Fruit fly (Drosophila melanogaster) whole organism, embryonic: ENCODE data around the gene Slimp.

Experiments
- C15 ChIP-seq: fragments of 200-800 bp; sonication (Bioruptor generic); IDR thresholded peaks from 3 replicates; pipeline ENCODE4 v1.3.6; 2022; ENCODE audit warnings: missing biosample characterization, missing genetic modification characterization
- CG11085 ChIP-seq: fragments of 200-800 bp; sonication (Bioruptor generic); IDR thresholded peaks from 2 replicates; pipeline ENCODE4 v1.3.6; 2022; ENCODE audit warnings: missing biosample characterization, missing genetic modification characterization
- CG12391 ChIP-seq: fragments of 200-800 bp; sonication (Bioruptor generic); optimal IDR thresholded peaks from 3 replicates; lab custom pipeline; 2018; ENCODE audit warnings: missing biosample characterization, mild to moderate bottlenecking, missing genetic modification characterization, moderate library complexity
- CG12942 ChIP-seq: fragments of 200-800 bp; sonication (Bioruptor generic); optimal IDR thresholded peaks from 3 replicates; lab custom pipeline; 2016; ENCODE audit warnings: missing biosample characterization, missing genetic modification characterization
- CG15601 ChIP-seq: fragments of 200-800 bp; sonication (Bioruptor generic); optimal IDR thresholded peaks from 3 replicates; lab custom pipeline; 2019; ENCODE audit warnings: missing biosample characterization, mild to moderate bottlenecking, missing genetic modification characterization, moderate library complexity
- CG2129 ChIP-seq: fragments of 200-800 bp; sonication (Bioruptor generic); IDR thresholded peaks from 2 replicates; pipeline ENCODE4 v1.3.6; 2022; ENCODE audit warnings: missing biosample characterization, missing genetic modification characterization; ENCODE audit not compliant: partially characterized antibody
- CG2875 ChIP-seq: fragments of 200-800 bp; sonication (Bioruptor generic); optimal IDR thresholded peaks from 2 replicates; lab custom pipeline; 2017; ENCODE audit warnings: missing biosample characterization, mild to moderate bottlenecking, missing genetic modification characterization, missing genetic modification reagents
- CG30403 ChIP-seq: fragments of 200-800 bp; sonication (Bioruptor generic); optimal IDR thresholded peaks from 3 replicates; lab custom pipeline; 2016; ENCODE audit warnings: missing biosample characterization, missing genetic modification characterization
- CG33213 ChIP-seq: fragments of 200-800 bp; sonication (Bioruptor generic); optimal IDR thresholded peaks from 3 replicates; lab custom pipeline; 2016; ENCODE audit warnings: missing biosample characterization, missing genetic modification characterization
- CG33557 ChIP-seq: fragments of 200-800 bp; sonication (Bioruptor generic); optimal IDR thresholded peaks from 2 replicates; lab custom pipeline; 2019; ENCODE audit warnings: missing biosample characterization, mild to moderate bottlenecking, missing genetic modification characterization, moderate library complexity
- CG43689 ChIP-seq: fragments of 200-800 bp; sonication (Bioruptor generic); IDR thresholded peaks from 2 replicates; pipeline ENCODE4 v1.3.6; 2022; ENCODE audit warnings: missing biosample characterization, missing genetic modification characterization
- CG4820 ChIP-seq: fragments of 200-800 bp; sonication (Bioruptor generic); optimal IDR thresholded peaks from 3 replicates; lab custom pipeline; 2016; ENCODE audit warnings: missing biosample characterization, missing genetic modification characterization
- CG7839 ChIP-seq: fragments of 200-800 bp; sonication (Bioruptor generic); optimal IDR thresholded peaks from 3 replicates; lab custom pipeline; 2018; ENCODE audit warnings: missing biosample characterization, mild to moderate bottlenecking, missing genetic modification characterization, moderate library complexity
- Camta ChIP-seq: fragments of 200-800 bp; sonication (Bioruptor generic); optimal IDR thresholded peaks from 2 replicates; lab custom pipeline; 2016; ENCODE audit warnings: missing biosample characterization, missing genetic modification characterization
- Dad ChIP-seq: fragments of 200-800 bp; sonication (Bioruptor generic); optimal IDR thresholded peaks from 3 replicates; lab custom pipeline; 2016; ENCODE audit warnings: missing biosample characterization, missing genetic modification characterization
- E2f1 ChIP-seq: fragments of 200-800 bp; sonication (Bioruptor generic); IDR thresholded peaks from 2 replicates; pipeline ENCODE4 v1.3.6; 2022; ENCODE audit warnings: missing biosample characterization, missing genetic modification characterization
- Fer1 ChIP-seq: fragments of 200-800 bp; sonication (Bioruptor generic); optimal IDR thresholded peaks from 2 replicates; lab custom pipeline; 2017; ENCODE audit warnings: missing biosample characterization, mild to moderate bottlenecking, missing genetic modification characterization
- Fer3 ChIP-seq: fragments of 200-800 bp; sonication (Bioruptor generic); optimal IDR thresholded peaks from 2 replicates; lab custom pipeline; 2018; ENCODE audit warnings: missing biosample characterization, mild to moderate bottlenecking, missing genetic modification characterization, moderate library complexity
- MBD-R2 ChIP-seq: fragments of 200-800 bp; sonication (Bioruptor generic); IDR thresholded peaks from 2 replicates; pipeline ENCODE4 v1.3.6; 2022; ENCODE audit warnings: missing biosample characterization, missing genetic modification characterization
- MESR4 ChIP-seq: fragments of 200-800 bp; sonication (Bioruptor generic); optimal IDR thresholded peaks from 2 replicates; lab custom pipeline; 2018; ENCODE audit warnings: missing biosample characterization, mild to moderate bottlenecking, missing genetic modification characterization, moderate library complexity
- MTF-1 ChIP-seq: fragments of 200-800 bp; sonication (Bioruptor generic); optimal IDR thresholded peaks from 2 replicates; lab custom pipeline; 2018; ENCODE audit warnings: missing biosample characterization, mild to moderate bottlenecking, missing genetic modification characterization, borderline replicate concordance
- Meics ChIP-seq: fragments of 200-800 bp; sonication (Bioruptor generic); optimal IDR thresholded peaks from 2 replicates; lab custom pipeline; 2017; ENCODE audit warnings: missing biosample characterization, mild to moderate bottlenecking, missing genetic modification characterization
- NfI ChIP-seq: fragments of 200-800 bp; sonication (Bioruptor generic); optimal IDR thresholded peaks from 3 replicates; lab custom pipeline; 2018; ENCODE audit warnings: missing biosample characterization, mild to moderate bottlenecking, missing genetic modification characterization, moderate library complexity
- Oli ChIP-seq: fragments of 200-800 bp; sonication (Bioruptor generic); optimal IDR thresholded peaks from 2 replicates; lab custom pipeline; 2018; ENCODE audit warnings: missing biosample characterization, mild to moderate bottlenecking, missing genetic modification characterization, moderate library complexity
- Optix ChIP-seq: fragments of 200-800 bp; sonication (Bioruptor generic); IDR thresholded peaks from 3 replicates; pipeline ENCODE4 v1.3.6; 2022; ENCODE audit warnings: missing biosample characterization, missing genetic modification characterization
- Rfx ChIP-seq: fragments of 200-800 bp; sonication (Bioruptor generic); IDR thresholded peaks from 2 replicates; pipeline ENCODE4 v1.3.6; 2022; ENCODE audit warnings: missing biosample characterization, missing genetic modification characterization
- Sox100B ChIP-seq: fragments of 200-800 bp; sonication (Bioruptor generic); optimal IDR thresholded peaks from 3 replicates; lab custom pipeline; 2018; ENCODE audit warnings: missing biosample characterization, mild to moderate bottlenecking, missing genetic modification characterization
- Stat92E ChIP-seq, 3 experiments: fragments of >200 bp in 2 of 3; fragments of 200-800 bp in 1 of 3; sonication (Bioruptor generic) in 1 of 3; optimal IDR thresholded peaks; 2 replicates each; lab custom pipeline; 2017 to 2019; ENCODE audit warnings: missing biosample characterization in 3 of 3, missing genetic modification characterization in 3 of 3, mild to moderate bottlenecking in 1 of 3, moderate library complexity in 1 of 3
- Usf ChIP-seq: fragments of 200-800 bp; sonication (Bioruptor generic); optimal IDR thresholded peaks from 2 replicates; lab custom pipeline; 2017; ENCODE audit warnings: missing genotype, missing biosample characterization, missing genetic modification characterization
- YL-1 ChIP-seq: fragments of 200-800 bp; sonication (Bioruptor generic); optimal IDR thresholded peaks from 3 replicates; lab custom pipeline; 2017; ENCODE audit warnings: missing biosample characterization, mild to moderate bottlenecking, missing genetic modification characterization
- abd-A ChIP-seq: fragments of 200-800 bp; sonication (Bioruptor generic); optimal IDR thresholded peaks from 3 replicates; lab custom pipeline; 2019; ENCODE audit warnings: missing biosample characterization, mild to moderate bottlenecking, missing genetic modification characterization, moderate library complexity
- ash1 ChIP-seq: fragments of 200-800 bp; sonication (Bioruptor generic); optimal IDR thresholded peaks from 2 replicates; lab custom pipeline; 2018; ENCODE audit warnings: missing biosample characterization, mild to moderate bottlenecking, missing genetic modification characterization
- az2 ChIP-seq: fragments of 200-800 bp; sonication (Bioruptor generic); optimal IDR thresholded peaks from 3 replicates; lab custom pipeline; 2016; ENCODE audit warnings: missing biosample characterization, missing genetic modification characterization
- cad ChIP-seq: fragments of >200 bp; optimal IDR thresholded peaks from 2 replicates; lab custom pipeline; 2017; ENCODE audit warnings: missing biosample characterization, missing genetic modification characterization
- cato ChIP-seq: fragments of 200-800 bp; sonication (Bioruptor generic); optimal IDR thresholded peaks from 2 replicates; lab custom pipeline; 2016; ENCODE audit warnings: missing biosample characterization, missing genetic modification characterization, borderline replicate concordance
- dan ChIP-seq: fragments of 200-800 bp; sonication (Bioruptor generic); IDR thresholded peaks from 2 replicates; pipeline ENCODE4 v1.3.6; 2022; ENCODE audit warnings: missing biosample characterization, missing genetic modification characterization
- ewg ChIP-seq: fragments of 200-800 bp; sonication (Bioruptor generic); optimal IDR thresholded peaks from 3 replicates; lab custom pipeline; 2017; ENCODE audit warnings: mild to moderate bottlenecking, missing biosample characterization, missing genetic modification reagents, missing genetic modification characterization
- grn ChIP-seq: fragments of 200-800 bp; sonication (Bioruptor generic); optimal IDR thresholded peaks from 3 replicates; lab custom pipeline; 2017; ENCODE audit warnings: missing biosample characterization, missing genetic modification characterization
- gsb-n ChIP-seq: fragments of 200-800 bp; sonication (Bioruptor generic); optimal IDR thresholded peaks from 3 replicates; lab custom pipeline; 2018; ENCODE audit warnings: missing biosample characterization, mild to moderate bottlenecking, missing genetic modification characterization
- kni ChIP-seq: fragments of 200-800 bp; sonication (Bioruptor generic); optimal IDR thresholded peaks from 3 replicates; lab custom pipeline; 2017; ENCODE audit warnings: mild to moderate bottlenecking, missing biosample characterization, missing genetic modification reagents, missing genetic modification characterization
- lbe ChIP-seq: fragments of 200-800 bp; sonication (Bioruptor generic); optimal IDR thresholded peaks from 2 replicates; lab custom pipeline; 2016; ENCODE audit warnings: missing biosample characterization, mild to moderate bottlenecking, missing genetic modification characterization
- nerfin-1 ChIP-seq: fragments of 200-800 bp; sonication (Bioruptor generic); optimal IDR thresholded peaks from 3 replicates; lab custom pipeline; 2019; ENCODE audit warnings: missing biosample characterization, mild to moderate bottlenecking, missing genetic modification characterization, moderate library complexity
- nmo ChIP-seq: fragments of 200-800 bp; sonication (Bioruptor generic); optimal IDR thresholded peaks from 2 replicates; lab custom pipeline; 2018; ENCODE audit warnings: missing biosample characterization, mild to moderate bottlenecking, missing genetic modification characterization, moderate library complexity
- ranshi ChIP-seq: fragments of 200-800 bp; sonication (Bioruptor generic); IDR thresholded peaks from 2 replicates; pipeline ENCODE4 v1.3.6; 2022; ENCODE audit warnings: missing biosample characterization, missing genetic modification characterization
- sima ChIP-seq: fragments of 200-800 bp; sonication (Bioruptor generic); optimal IDR thresholded peaks from 2 replicates; lab custom pipeline; 2016; ENCODE audit warnings: missing biosample characterization, missing genetic modification characterization
- sob ChIP-seq: fragments of 200-800 bp; sonication (Bioruptor generic); IDR thresholded peaks from 2 replicates; pipeline ENCODE4 v1.3.6; 2022; ENCODE audit warnings: missing biosample characterization, missing genetic modification characterization
- ssp ChIP-seq: fragments of 200-800 bp; sonication (Bioruptor generic); IDR thresholded peaks from 2 replicates; pipeline ENCODE4 v1.3.6; 2022; ENCODE audit warnings: missing biosample characterization, missing genetic modification characterization
- trem ChIP-seq: fragments of 200-800 bp; optimal IDR thresholded peaks from 3 replicates; lab custom pipeline; 2019; ENCODE audit warnings: missing biosample characterization, mild to moderate bottlenecking, missing genetic modification characterization, moderate library complexity
- twi ChIP-seq: fragments of 200-800 bp; optimal IDR thresholded peaks from 2 replicates; lab custom pipeline; 2019; ENCODE audit warnings: missing biosample characterization, mild to moderate bottlenecking, missing genetic modification characterization, moderate library complexity
- yki ChIP-seq: fragments of >200 bp; optimal IDR thresholded peaks from 3 replicates; lab custom pipeline; 2018

Gene Slimp

DNA sequence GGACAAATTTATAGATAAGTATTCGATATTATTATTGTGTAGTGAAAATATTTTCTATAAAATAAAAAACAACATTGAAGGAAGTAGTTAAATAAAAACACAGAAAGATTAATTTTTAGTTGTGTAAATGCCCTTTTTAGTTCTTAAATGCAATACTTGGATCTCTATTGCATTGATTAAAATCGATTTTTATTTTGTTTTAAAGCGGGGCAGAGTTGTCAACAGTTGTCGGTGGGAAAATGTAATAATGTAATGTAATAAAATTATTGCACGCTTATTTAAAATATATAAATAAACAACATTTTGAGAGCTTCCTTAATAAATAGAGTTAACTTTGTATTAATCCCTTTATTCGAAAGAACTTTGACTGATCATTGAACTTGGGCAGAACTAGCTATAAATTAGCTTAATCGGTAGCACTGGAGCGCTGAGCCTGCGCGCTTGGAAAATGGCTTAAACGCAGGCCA lies 14.8 kb upstream of the Slimp start, which contains the start of gene Apc2 (continued):
- TF ChIP-seq cato (peak; percentile 3), NfI (GFP tag; lab: Kevin White, UChicago) (peak; percentile 56), dan (GFP tag; lab: Robert Waterston, UW) (no peak), E2f1 (GFP tag; lab: Robert Waterston, UW) (peak; percentile 56; the same call in 1 of the 2 replicates), C15 (no peak), MTF-1 (GFP tag; lab: Kevin White, UChicago) (no peak), CG2875 (GFP tag; lab: Kevin White, UChicago) (no peak), ewg (GFP tag; lab: Kevin White, UChicago) (peak; percentile 73), CG2129 (GFP tag; lab: Robert Waterston, UW) (peak; percentile 40; the same call in 1 of the 2 replicates), CG12391 (peak; percentile 82), nerfin-1 (peak; percentile 24), grn (no peak), abd-A (no peak), MESR4 (GFP tag; lab: Kevin White, UChicago) (no peak), CG30403 (GFP tag; lab: Kevin White, UChicago) (peak; percentile 72), Rfx (peak; percentile 65), nmo (peak; percentile 77), kni (GFP tag; lab: Kevin White, UChicago) (no peak), Sox100B (GFP tag; lab: Kevin White, UChicago) (no peak), twi (tag; lab: Kevin White, UChicago) (peak; percentile 40), sob (GFP tag; lab: Robert Waterston, UW) (no peak; the same call in 1 of the 2 replicates), CG33213 (GFP tag; lab: Kevin White, UChicago) (no peak), CG11085 (no peak), gsb-n (tag; lab: Kevin White, UChicago) (peak; percentile 41), ssp (GFP tag; lab: Robert Waterston, UW) (0 out of 2 replicates have a peak, but pooled peaks have one; percentile 39), lbe (GFP tag; lab: Kevin White, UChicago) (peak; percentile 14), Stat92E (GFP tag; optimal IDR thresholded peaks at IDR 0.05; lab: Kevin White, UChicago) (peak in 1 of 3 experiments; percentile 24), CG33557 (peak; percentile 26), ash1 (GFP tag; lab: Kevin White, UChicago) (no peak), ranshi (GFP tag; lab: Robert Waterston, UW) (peak; percentile 60; the same call in 1 of the 2 replicates), CG7839 (peak; percentile 74), CG15601 (peak; percentile 47), cad (GFP tag; lab: Kevin White, UChicago) (no peak), Usf (GFP tag; lab: Kevin White, UChicago) (no peak), sima (GFP tag; lab: Kevin White, UChicago) (no peak), Fer1 (GFP tag; lab: Kevin White, UChicago) (peak; percentile 30), az2 (GFP tag; lab: Kevin White, UChicago) (peak; percentile 72), CG43689 (no peak), Meics (GFP tag; lab: Kevin White, UChicago) (peak; percentile 63), YL-1 (peak; percentile 47), trem (tag; lab: Kevin White, UChicago) (peak; percentile 73), Fer3 (peak; percentile 69), Dad (GFP tag; lab: Kevin White, UChicago) (no peak), MBD-R2 (GFP tag; lab: Robert Waterston, UW) (no peak), Oli (tag; lab: Kevin White, UChicago) (peak; percentile 57), Optix (no peak), Camta (GFP tag; lab: Kevin White, UChicago) (peak; percentile 23), CG12942 (peak; percentile 51), yki (lab: Kevin White, UChicago) (no peak), CG4820 (GFP tag; lab: Kevin White, UChicago) (peak; percentile 6)
